Fruit fly (Drosophila melanogaster): Measurements from ENCODE around the gene Mccc1.

Mccc1 gene

DNA sequence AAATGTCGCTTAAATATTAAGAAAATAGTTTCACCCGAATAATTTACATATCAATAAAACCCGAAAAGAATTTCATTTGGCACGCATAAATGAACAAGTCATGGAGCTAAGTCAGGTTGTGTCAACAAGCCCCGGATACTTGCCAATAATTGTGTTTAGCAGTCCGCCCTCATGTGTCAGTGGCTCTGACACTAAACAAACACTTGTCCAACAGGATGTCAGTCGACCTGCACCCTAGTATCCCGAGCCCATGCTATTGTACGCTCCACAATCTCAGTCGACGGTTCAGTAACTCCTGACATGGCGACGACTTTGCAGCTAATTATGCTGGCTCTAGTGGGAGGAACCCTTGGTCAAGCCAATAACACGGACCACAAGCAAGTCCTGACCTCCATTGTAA lies 7.0 kb upstream of the Mccc1 start, which contains the start of gene Ir100a:
Gene Ir100a, plus strand, starts transcription at position 301 of the 400 bp plus-strand sequence.
- TF ChIP-seq CG33017 (tag; optimal IDR thresholded peaks at IDR 0.05) (no peak), CG11617 (GFP tag; optimal IDR thresholded peaks at IDR 0.05) (no peak), cic (GFP tag; optimal IDR thresholded peaks at IDR 0.05) (no peak), ovo (GFP tag; optimal IDR thresholded peaks at IDR 0.05) (no peak), CG1620 (GFP tag; optimal IDR thresholded peaks at IDR 0.05) (no peak)

DNA sequence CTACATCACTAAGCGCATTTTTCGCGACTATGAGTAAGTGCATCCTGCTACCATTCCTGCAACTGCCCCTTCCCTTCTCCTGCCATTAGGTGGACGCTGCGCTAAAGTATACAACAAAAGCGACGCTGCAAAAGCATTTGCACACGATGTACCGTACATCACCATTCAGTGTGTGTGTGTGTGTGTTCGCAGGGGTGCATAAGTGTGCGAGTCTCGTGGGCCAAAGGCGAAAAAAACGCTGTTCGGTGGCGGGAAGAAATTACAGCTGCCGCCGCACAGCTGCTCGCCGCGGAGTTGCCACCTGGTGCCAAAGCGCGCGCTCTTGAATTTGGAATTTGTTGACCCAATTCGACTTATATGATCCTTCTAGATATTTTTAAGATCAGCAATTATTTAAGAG lies 750 bp upstream of the Mccc1 start:
- TF ChIP-seq bab1 (GFP tag; optimal IDR thresholded peaks at IDR 0.05), result peak; percentile 66
- peak; percentile 43 for TF ChIP-seq cic (GFP tag; optimal IDR thresholded peaks at IDR 0.05)
- no peak for TF ChIP-seq CG5204 (GFP tag; optimal IDR thresholded peaks at IDR 0.05)
- TF ChIP-seq toe (GFP tag; optimal IDR thresholded peaks at IDR 0.05), result no peak
- peak; percentile 94 for TF ChIP-seq Mnt (GFP tag; optimal IDR thresholded peaks at IDR 0.05)
- no peak for TF ChIP-seq CG14711 (tag; optimal IDR thresholded peaks at IDR 0.05)
- no peak for TF ChIP-seq CG7101 (tag; optimal IDR thresholded peaks at IDR 0.05)
- TF ChIP-seq CG7045 (GFP tag; optimal IDR thresholded peaks at IDR 0.05), result no peak
- TF ChIP-seq kay (GFP tag; ENCODE audit: borderline replicate concordance), result no peak
- TF ChIP-seq pad (GFP tag; optimal IDR thresholded peaks at IDR 0.05), result no peak
- TF ChIP-seq Hr96 (GFP tag; optimal IDR thresholded peaks at IDR 0.05), result no peak
- TF ChIP-seq Crg-1 (GFP tag; optimal IDR thresholded peaks at IDR 0.05), result no peak
- peak; percentile 12 for TF ChIP-seq ovo (GFP tag; optimal IDR thresholded peaks at IDR 0.05)

DNA sequence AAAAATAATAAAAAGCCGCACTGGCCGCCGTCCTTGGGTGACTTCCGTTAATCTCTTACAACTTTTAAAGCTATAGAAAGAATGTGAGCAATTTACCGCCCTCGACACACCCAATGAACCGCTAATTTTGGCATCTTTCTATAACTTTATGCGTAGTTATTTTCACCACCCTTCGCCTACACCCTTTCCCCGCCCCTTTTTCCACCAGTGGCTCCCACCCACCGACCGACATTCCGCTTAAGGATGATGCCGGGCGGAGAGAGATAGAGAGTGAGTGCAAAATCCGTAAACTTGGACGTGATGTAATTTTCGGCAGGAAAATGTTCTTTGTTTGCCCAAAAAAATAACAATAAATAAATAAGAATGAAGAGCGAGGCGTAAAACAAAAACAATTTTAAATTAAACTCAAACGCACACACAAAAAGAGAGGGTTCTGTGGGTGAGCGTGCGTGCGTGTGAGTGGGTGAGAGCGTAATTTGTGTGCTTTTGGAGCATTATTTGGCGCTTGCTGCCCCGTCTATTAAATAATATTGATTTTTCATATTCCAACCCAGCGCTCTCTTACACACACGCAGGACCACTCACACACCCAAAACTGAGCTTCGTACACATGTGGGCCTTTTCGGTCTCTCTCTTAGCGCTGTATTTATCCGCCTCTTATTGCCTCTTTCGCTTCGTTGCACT lies 16.1 kb downstream of the Mccc1 start:
- TF ChIP-seq CG7101 (tag; optimal IDR thresholded peaks at IDR 0.05) (no peak), CG12768 (GFP tag; optimal IDR thresholded peaks at IDR 0.05) (no peak), CG33017 (tag; optimal IDR thresholded peaks at IDR 0.05) (no peak), toe (GFP tag; optimal IDR thresholded peaks at IDR 0.05) (no peak), bab1 (GFP tag; optimal IDR thresholded peaks at IDR 0.05) (no peak), Hr96 (GFP tag; optimal IDR thresholded peaks at IDR 0.05) (no peak), Mnt (GFP tag; optimal IDR thresholded peaks at IDR 0.05) (peak; percentile 53), kay (GFP tag; ENCODE audit: borderline replicate concordance) (peak; percentile 8), Clk (GFP tag; optimal IDR thresholded peaks at IDR 0.05) (no peak), cic (GFP tag; optimal IDR thresholded peaks at IDR 0.05) (peak; percentile 39)

DNA sequence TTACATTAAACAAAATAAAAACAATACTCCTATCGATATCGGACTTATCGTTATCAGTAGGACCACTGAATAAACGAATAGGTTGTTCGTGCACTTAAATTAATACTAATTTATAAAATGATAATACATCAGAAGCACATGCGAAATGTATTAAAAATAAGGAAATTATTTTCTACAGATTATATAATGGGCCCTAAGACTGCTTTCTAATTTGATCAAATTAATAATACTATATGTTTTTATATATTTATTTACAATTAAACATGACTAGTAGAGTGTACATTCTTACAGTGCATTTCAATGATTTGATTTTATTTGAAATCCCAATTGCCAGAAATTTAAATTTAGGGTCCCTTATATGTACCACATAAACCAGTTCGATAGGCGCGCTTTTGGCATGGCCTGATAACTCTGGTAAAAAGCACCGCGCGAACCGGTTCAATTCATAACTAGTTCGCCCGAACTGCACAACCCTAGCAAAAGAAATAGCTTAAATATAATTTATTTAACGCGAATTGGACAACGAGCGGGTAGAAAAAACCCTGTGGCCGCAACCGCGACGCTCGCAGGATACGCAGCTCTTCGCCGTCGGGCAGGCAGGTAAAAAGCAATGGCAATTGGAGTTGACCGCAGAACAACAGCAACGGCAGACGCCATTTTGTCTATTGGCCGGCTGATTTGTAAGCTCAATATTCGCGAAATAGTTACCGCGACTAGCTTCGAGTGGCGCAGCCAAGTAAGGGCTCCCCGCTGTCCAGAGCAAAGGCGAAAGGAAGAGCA lies 16.9 kb downstream of the Mccc1 start, which contains the start of the genes CG2126 and faf:
Gene CG2126, minus strand, starts transcription at position 70 of the 780 bp plus-strand sequence.
Gene faf, plus strand, starts transcription at position 438 of the 780 bp plus-strand sequence.
- TF ChIP-seq ovo (GFP tag; optimal IDR thresholded peaks at IDR 0.05), result peak; percentile 48
- TF ChIP-seq bab1 (GFP tag; optimal IDR thresholded peaks at IDR 0.05), result peak; percentile 77
- peak; percentile 60 for TF ChIP-seq Mnt (GFP tag; optimal IDR thresholded peaks at IDR 0.05)
- no peak for TF ChIP-seq kay (GFP tag; ENCODE audit: borderline replicate concordance)
- TF ChIP-seq CG33017 (tag; optimal IDR thresholded peaks at IDR 0.05), result peak; percentile 76
- TF ChIP-seq pad (GFP tag; optimal IDR thresholded peaks at IDR 0.05), result peak; percentile 50
- TF ChIP-seq CG14711 (tag; optimal IDR thresholded peaks at IDR 0.05), result peak; percentile 99
- TF ChIP-seq CG5204 (GFP tag; optimal IDR thresholded peaks at IDR 0.05), result no peak
- TF ChIP-seq cic (GFP tag; optimal IDR thresholded peaks at IDR 0.05), result peak; percentile 29
- TF ChIP-seq cnc (optimal IDR thresholded peaks at IDR 0.05), result no peak
- TF ChIP-seq CG7045 (GFP tag; optimal IDR thresholded peaks at IDR 0.05), result peak; percentile 76
- peak; percentile 54 for TF ChIP-seq Clk (GFP tag; optimal IDR thresholded peaks at IDR 0.05)
- TF ChIP-seq tj (GFP tag; optimal IDR thresholded peaks at IDR 0.05), result peak; percentile 47
- TF ChIP-seq CG11617 (GFP tag; optimal IDR thresholded peaks at IDR 0.05), result peak; percentile 83
- TF ChIP-seq CG1620 (GFP tag; optimal IDR thresholded peaks at IDR 0.05), result peak; percentile 72
- TF ChIP-seq toe (GFP tag; optimal IDR thresholded peaks at IDR 0.05), result no peak
- no peak for TF ChIP-seq Hr96 (GFP tag; optimal IDR thresholded peaks at IDR 0.05)
- peak; percentile 64 for TF ChIP-seq CG12768 (GFP tag; optimal IDR thresholded peaks at IDR 0.05)
- TF ChIP-seq CG7101 (tag; optimal IDR thresholded peaks at IDR 0.05), result peak; percentile 83
- TF ChIP-seq Crg-1 (GFP tag; optimal IDR thresholded peaks at IDR 0.05), result peak; percentile 66

DNA sequence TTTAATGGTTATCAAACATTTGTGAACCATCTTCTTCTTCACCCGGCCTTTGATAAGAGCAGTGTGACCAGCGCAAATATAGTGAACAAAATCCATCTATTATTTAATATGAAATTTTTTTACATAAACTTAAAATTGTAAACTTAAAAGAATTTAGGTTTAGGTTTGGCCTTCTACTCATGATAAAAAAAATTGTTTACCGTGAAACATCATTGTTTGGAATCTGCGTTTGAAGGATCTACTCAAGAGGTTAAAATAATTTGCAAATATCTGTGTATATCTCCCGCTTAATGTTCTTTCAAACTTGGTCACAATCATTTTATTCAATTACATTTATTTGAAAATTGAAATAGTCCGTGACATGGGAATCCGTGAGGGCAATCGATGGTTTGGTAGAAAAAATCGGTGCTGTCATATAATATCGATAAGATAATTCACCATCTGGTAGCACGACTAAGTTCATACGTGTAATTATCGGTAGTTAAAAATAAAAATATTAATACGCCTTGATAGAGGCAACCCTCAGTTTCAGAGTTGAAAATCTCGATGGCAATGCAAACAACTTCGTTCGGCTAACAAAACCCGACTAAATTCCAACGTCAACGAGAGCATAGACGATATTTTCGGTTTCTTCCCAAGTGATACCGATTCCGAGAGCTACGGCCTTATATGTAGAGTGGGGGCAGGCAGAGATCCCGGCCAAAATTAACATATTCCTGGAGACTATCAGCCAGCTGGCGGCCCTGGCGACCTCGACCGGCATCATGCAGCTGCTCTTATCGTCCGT lies 21.7 kb downstream of the Mccc1 start, which contains the start of the genes betaGlu and sip3:
Gene betaGlu, minus strand, starts transcription at position 59 of the 787 bp plus-strand sequence.
Gene sip3, plus strand, starts transcription at position 430 of the 787 bp plus-strand sequence.
- TF ChIP-seq kay (GFP tag; ENCODE audit: borderline replicate concordance) (peak; percentile 96), bab1 (GFP tag; optimal IDR thresholded peaks at IDR 0.05) (peak; percentile 32), ovo (GFP tag; optimal IDR thresholded peaks at IDR 0.05) (no peak), pad (GFP tag; optimal IDR thresholded peaks at IDR 0.05) (peak; percentile 7), CG7045 (GFP tag; optimal IDR thresholded peaks at IDR 0.05) (no peak), CG1620 (GFP tag; optimal IDR thresholded peaks at IDR 0.05) (peak; percentile 7), CG11617 (GFP tag; optimal IDR thresholded peaks at IDR 0.05) (peak; percentile 31), cnc (optimal IDR thresholded peaks at IDR 0.05) (no peak), CG7101 (tag; optimal IDR thresholded peaks at IDR 0.05) (no peak), Clk (GFP tag; optimal IDR thresholded peaks at IDR 0.05) (no peak), CG12768 (GFP tag; optimal IDR thresholded peaks at IDR 0.05) (no peak), toe (GFP tag; optimal IDR thresholded peaks at IDR 0.05) (peak; percentile 61), CG14711 (tag; optimal IDR thresholded peaks at IDR 0.05) (no peak), CG33017 (tag; optimal IDR thresholded peaks at IDR 0.05) (no peak)

Data from whole organism, adult.